Worm (Caenorhabditis elegans) whole organism, L3 larva: ENCODE data around the gene F54E2.1.

Source experiments
- R02D3.7 ChIP-seq: fragments of 150-350 bp; optimal IDR thresholded peaks from 2 replicates; lab custom pipeline; 2014; ENCODE audit warnings: missing biosample characterization, missing genetic modification characterization
- ZK546.5 ChIP-seq: sonication (generic microtip); optimal IDR thresholded peaks from 2 replicates; lab custom pipeline; 2017; ENCODE audit warnings: missing biosample characterization, missing genetic modification characterization
- aly-2 ChIP-seq: fragments of 150-350 bp; optimal IDR thresholded peaks from 2 replicates; lab custom pipeline; 2014; ENCODE audit warnings: missing biosample characterization, missing genetic modification characterization
- ama-1 ChIP-seq: fragments of 150-350 bp; optimal IDR thresholded peaks from 2 replicates; lab custom pipeline; 2018
- ceh-16 ChIP-seq: sonication (generic microtip); optimal IDR thresholded peaks from 2 replicates; lab custom pipeline; 2017; ENCODE audit warnings: missing biosample characterization, missing genetic modification characterization
- ceh-82 ChIP-seq: fragments of 150-350 bp; optimal IDR thresholded peaks from 2 replicates; lab custom pipeline; 2014; ENCODE audit warnings: missing biosample characterization, missing genetic modification characterization
- egl-5 ChIP-seq: fragments of 150-350 bp; optimal IDR thresholded peaks from 2 replicates; lab custom pipeline; 2017; ENCODE audit warnings: missing biosample characterization, missing genetic modification reagents, missing genetic modification characterization, inconsistent platforms
- elt-1 ChIP-seq: fragments of 150-350 bp; optimal IDR thresholded peaks from 2 replicates; lab custom pipeline; 2014; ENCODE audit warnings: missing biosample characterization, missing genetic modification characterization
- elt-2 ChIP-seq: sonication (generic microtip); optimal IDR thresholded peaks from 2 replicates; lab custom pipeline; 2016; ENCODE audit warnings: missing genetic modification reagents, mild to moderate bottlenecking, missing genetic modification characterization, missing compliant biosample characterization
- elt-3 ChIP-seq, 3 experiments: fragments of 150-350 bp in 1 of 3; sonication (generic microtip) in 2 of 3; optimal IDR thresholded peaks; 2 replicates in 2 of 3; 4 replicates in 1 of 3; lab custom pipeline; 2014 to 2017; ENCODE audit warnings: missing biosample characterization in 3 of 3, missing genetic modification characterization in 3 of 3
- eor-1 ChIP-seq, 2 experiments: fragments of 150-350 bp; optimal IDR thresholded peaks; 2 replicates each; lab custom pipeline; 2014 to 2018; ENCODE audit warnings: missing biosample characterization in 2 of 2, missing genetic modification characterization in 2 of 2
- fkh-10 ChIP-seq: sonication (generic microtip); optimal IDR thresholded peaks from 2 replicates; lab custom pipeline; 2017; ENCODE audit warnings: missing biosample characterization, missing genetic modification reagents, missing genetic modification characterization
- fkh-2 ChIP-seq: fragments of 150-350 bp; optimal IDR thresholded peaks from 2 replicates; lab custom pipeline; 2014; ENCODE audit warnings: missing biosample characterization, missing genetic modification reagents, missing genetic modification characterization
- hmg-11 ChIP-seq: sonication (generic microtip); optimal IDR thresholded peaks from 2 replicates; lab custom pipeline; 2016; ENCODE audit warnings: missing genetic modification characterization, missing compliant biosample characterization
- lin-15B ChIP-seq: fragments of 150-350 bp; optimal IDR thresholded peaks from 2 replicates; lab custom pipeline; 2014; ENCODE audit warnings: missing biosample characterization, missing genetic modification characterization
- lin-39 ChIP-seq: fragments of 150-350 bp; optimal IDR thresholded peaks from 2 replicates; lab custom pipeline; 2018; ENCODE audit warnings: missing biosample characterization, missing genetic modification reagents, missing genetic modification characterization
- lsy-12 ChIP-seq: sonication (generic microtip); optimal IDR thresholded peaks from 2 replicates; lab custom pipeline; 2016; ENCODE audit warnings: mild to moderate bottlenecking, missing genetic modification characterization, missing compliant biosample characterization
- mdl-1 ChIP-seq: fragments of 150-350 bp; optimal IDR thresholded peaks from 2 replicates; lab custom pipeline; 2014; ENCODE audit warnings: missing biosample characterization, missing genetic modification characterization
- mml-1 ChIP-seq: fragments of 150-350 bp; sonication (generic microtip); optimal IDR thresholded peaks from 3 replicates; lab custom pipeline; 2014; ENCODE audit warnings: missing biosample characterization, missing genetic modification characterization
- nfya-1 ChIP-seq: sonication (generic microtip); optimal IDR thresholded peaks from 2 replicates; lab custom pipeline; 2017; ENCODE audit warnings: missing genetic modification characterization, mild to moderate bottlenecking, missing compliant biosample characterization, antibody characterized with exemption, moderate library complexity; ENCODE audit not compliant: insufficient read depth
- nhr-11 ChIP-seq: fragments of 150-350 bp; optimal IDR thresholded peaks from 2 replicates; lab custom pipeline; 2014; ENCODE audit warnings: missing biosample characterization, missing genetic modification characterization
- nhr-12 ChIP-seq: fragments of 150-350 bp; optimal IDR thresholded peaks from 2 replicates; lab custom pipeline; 2014; ENCODE audit warnings: missing biosample characterization, missing genetic modification characterization
- nhr-237 ChIP-seq: fragments of 150-350 bp; optimal IDR thresholded peaks from 2 replicates; lab custom pipeline; 2014; ENCODE audit warnings: missing biosample characterization, missing genetic modification characterization
- nhr-28 ChIP-seq: fragments of 150-350 bp; optimal IDR thresholded peaks from 2 replicates; lab custom pipeline; 2014; ENCODE audit warnings: missing biosample characterization, missing genetic modification characterization
- nhr-43 ChIP-seq: sonication (generic microtip); optimal IDR thresholded peaks from 2 replicates; lab custom pipeline; 2016; ENCODE audit warnings: mild to moderate bottlenecking, missing genetic modification characterization, missing compliant biosample characterization; ENCODE audit not compliant: poor library complexity, severe bottlenecking
- nhr-67 ChIP-seq: fragments of 150-350 bp; optimal IDR thresholded peaks from 2 replicates; lab custom pipeline; 2014; ENCODE audit warnings: missing biosample characterization, missing genetic modification characterization
- nhr-76 ChIP-seq: fragments of 150-350 bp; sonication (generic microtip); optimal IDR thresholded peaks from 5 replicates; lab custom pipeline; 2014; ENCODE audit warnings: missing biosample characterization, missing genetic modification characterization
- nhr-77 ChIP-seq: fragments of 150-350 bp; optimal IDR thresholded peaks from 2 replicates; lab custom pipeline; 2014; ENCODE audit warnings: missing biosample characterization, missing genetic modification characterization
- skn-1 ChIP-seq: fragments of 150-350 bp; optimal IDR thresholded peaks from 2 replicates; lab custom pipeline; 2014; ENCODE audit warnings: missing biosample characterization, missing genetic modification characterization
- snpc-4 ChIP-seq: fragments of 150-350 bp; optimal IDR thresholded peaks from 2 replicates; lab custom pipeline; 2014; ENCODE audit warnings: missing biosample characterization, missing genetic modification characterization
- unc-39 ChIP-seq: sonication (generic microtip); optimal IDR thresholded peaks from 4 replicates; lab custom pipeline; 2017; ENCODE audit warnings: missing biosample characterization, missing genetic modification characterization
- unc-62 ChIP-seq: fragments of 150-350 bp; sonication (generic microtip); optimal IDR thresholded peaks from 4 replicates; lab custom pipeline; 2014; ENCODE audit warnings: missing biosample characterization, missing genetic modification reagents, missing genetic modification characterization
- zag-1 ChIP-seq: fragments of 150-350 bp; optimal IDR thresholded peaks from 2 replicates; lab custom pipeline; 2014; ENCODE audit warnings: missing biosample characterization, missing genetic modification characterization
- ztf-4 ChIP-seq: fragments of 150-350 bp; optimal IDR thresholded peaks from 2 replicates; lab custom pipeline; 2014; ENCODE audit warnings: missing biosample characterization, missing genetic modification characterization

F54E2.1 gene

ce11 chrV:2821618-2822272 is 11.5 kb downstream of the F54E2.1 start, which contains the start of gene srh-36:
TSS of gene srh-36 (minus strand) at chrV:2821668.
- TF ChIP-seq nfya-1 (tag; lab: Kevin White, UChicago), result peak; percentile 46
- TF ChIP-seq fkh-10 (GFP tag; lab: Kevin White, UChicago), result no peak
- no peak for TF ChIP-seq skn-1

- TF ChIP-seq nhr-77 (tag; lab: Kevin White, UChicago), result no peak
- TF ChIP-seq nhr-28 (tag; lab: Kevin White, UChicago), result no peak
- TF ChIP-seq unc-39 (tag; lab: Kevin White, UChicago), result no peak
- no peak for TF ChIP-seq ceh-82
- TF ChIP-seq nhr-237, result no peak
- no peak for TF ChIP-seq skn-1
- no peak for TF ChIP-seq elt-2
- TF ChIP-seq fkh-10 (GFP tag; lab: Kevin White, UChicago), result no peak
- TF ChIP-seq egl-5, result no peak
- TF ChIP-seq nhr-43 (tag; lab: Kevin White, UChicago), result no peak
- TF ChIP-seq fkh-2 (tag; lab: Kevin White, UChicago), result no peak
- no peak for TF ChIP-seq mml-1
- TF ChIP-seq lin-39 (tag; lab: Kevin White, UChicago), result no peak
- no peak for TF ChIP-seq nhr-12 (tag; lab: Kevin White, UChicago)
- no peak for TF ChIP-seq nhr-67 (tag; lab: Kevin White, UChicago)
- TF ChIP-seq ZK546.5 (tag; lab: Kevin White, UChicago), result no peak
- TF ChIP-seq elt-3 (tag; optimal IDR thresholded peaks at IDR 0.05; lab: Kevin White, UChicago), result no peak
These were observed 15.8 kb downstream of the F54E2.1 start for ce11 chrV:2825978-2826377.

ce11 chrV:2826815-2827214 is 16.6 kb downstream of the F54E2.1 start, which contains the start of gene T03D3.5:
TSS of gene T03D3.5 (minus strand) at chrV:2826835.
- TF ChIP-seq hmg-11 (tag; lab: Kevin White, UChicago), result peak; percentile 87
- TF ChIP-seq snpc-4, result no peak

ce11 chrV:2830817-2831216 is 20.6 kb downstream of the F54E2.1 start, which contains the start of gene srw-2:
TSS of gene srw-2 (plus strand) at chrV:2830878.
- TF ChIP-seq ceh-16 (tag; lab: Kevin White, UChicago) (no peak), snpc-4 (no peak), mdl-1 (tag; lab: Kevin White, UChicago) (no peak)

- TF ChIP-seq nhr-77 (tag; lab: Kevin White, UChicago) (no peak), nhr-67 (tag; lab: Kevin White, UChicago) (no peak), nhr-11 (tag; lab: Kevin White, UChicago) (no peak), elt-1 (no peak), elt-2 (no peak), aly-2 (tag; lab: Kevin White, UChicago) (no peak), lin-39 (tag; lab: Kevin White, UChicago) (no peak), ztf-4 (tag; lab: Kevin White, UChicago) (no peak), nhr-28 (tag; lab: Kevin White, UChicago) (no peak), unc-39 (tag; lab: Kevin White, UChicago) (no peak), R02D3.7 (tag; lab: Kevin White, UChicago) (no peak), ceh-82 (no peak), nhr-12 (tag; lab: Kevin White, UChicago) (no peak), egl-5 (no peak)
- TF ChIP-seq, all 47 proteins: peak for 0
These were observed 22.5 kb downstream of the F54E2.1 start, which contains the start of gene srj-50 for ce11 chrV:2832666-2833065. TSS of gene srj-50 (plus strand) at chrV:2832966.

ce11 chrV:2836501-2836900 is 26.3 kb downstream of the F54E2.1 start, which contains the start of gene srj-45:
TSS of gene srj-45 (minus strand) at chrV:2836601.
- TF ChIP-seq nhr-76, result no peak
- TF ChIP-seq ZK546.5 (tag; lab: Kevin White, UChicago), result no peak
- TF ChIP-seq zag-1 (tag; lab: Kevin White, UChicago), result no peak
- TF ChIP-seq elt-3 (tag; optimal IDR thresholded peaks at IDR 0.05; lab: Kevin White, UChicago), result no peak
- TF ChIP-seq unc-62 (GFP tag; lab: Kevin White, UChicago), result no peak
- TF ChIP-seq lin-15B (tag; lab: Kevin White, UChicago), result no peak
- TF ChIP-seq lsy-12 (tag; lab: Kevin White, UChicago), result no peak
- TF ChIP-seq ztf-4 (tag; lab: Kevin White, UChicago), result no peak
- no peak for TF ChIP-seq ama-1 (lab: Kevin White, UChicago)
- TF ChIP-seq nfya-1 (tag; lab: Kevin White, UChicago), result no peak
- TF ChIP-seq eor-1 (tag; optimal IDR thresholded peaks at IDR 0.05; lab: Kevin White, UChicago), result no peak
- no peak for TF ChIP-seq nhr-28 (tag; lab: Kevin White, UChicago)
- no peak for TF ChIP-seq fkh-2 (tag; lab: Kevin White, UChicago)
- no peak for TF ChIP-seq R02D3.7 (tag; lab: Kevin White, UChicago)
- TF ChIP-seq mml-1, result no peak
- no peak for TF ChIP-seq nhr-77 (tag; lab: Kevin White, UChicago)
- TF ChIP-seq skn-1, result no peak
- TF ChIP-seq snpc-4, result no peak
